Fruit fly (Drosophila melanogaster) whole organism: ENCODE measurements around the gene CG33307.

ENCODE experiments used
- CG8478 ChIP-seq: fragments of >200 bp; optimal IDR thresholded peaks from 2 replicates; lab custom pipeline; 2018; ENCODE audit warnings: inconsistent platforms
- Dll ChIP-seq: fragments of >200 bp; optimal IDR thresholded peaks from 2 replicates; lab custom pipeline; 2017
- EcR ChIP-seq, 2 experiments: fragments of >200 bp; optimal IDR thresholded peaks; 2 replicates each; lab custom pipeline; 2017; ENCODE audit warnings: missing biosample characterization in 2 of 2, missing genetic modification characterization in 2 of 2, missing genetic modification reagents in 2 of 2
- pan ChIP-seq: fragments of >200 bp; optimal IDR thresholded peaks from 2 replicates; lab custom pipeline; 2017
- psq ChIP-seq: fragments of >200 bp; optimal IDR thresholded peaks from 2 replicates; lab custom pipeline; 2017
- usp ChIP-seq: fragments of >200 bp; optimal IDR thresholded peaks from 2 replicates; lab custom pipeline; 2017; ENCODE audit warnings: missing biosample characterization, missing genetic modification characterization, mixed read lengths

dm6 chr2L:13805170-13805569, 36.1 kb downstream of the CG33307 start:
- TF ChIP-seq CG8478 (lab: Kevin White, UChicago) = no peak
- no peak for TF ChIP-seq psq
- TF ChIP-seq usp (GFP tag; lab: Kevin White, UChicago) = no peak
- TF ChIP-seq Dll (lab: Kevin White, UChicago) = no peak
- no peak for TF ChIP-seq pan (lab: Kevin White, UChicago)
- TF ChIP-seq EcR (GFP tag; optimal IDR thresholded peaks at IDR 0.05; lab: Kevin White, UChicago) = no peak
